Fruit fly (Drosophila melanogaster) whole organism, embryonic: ENCODE measurements around the gene rdhB.
A peak's percentile ranks its signal among the peaks of the same experiment; 100 is the strongest.

Experiments used
- Abd-B ChIP-seq: fragments of 200-800 bp; sonication (Bioruptor generic); optimal IDR thresholded peaks from 2 replicates; lab custom pipeline; 2018; ENCODE audit warnings: missing biosample characterization, mild to moderate bottlenecking, missing genetic modification characterization, moderate library complexity
- CG10462 ChIP-seq: fragments of 200-800 bp; sonication (Bioruptor generic); optimal IDR thresholded peaks from 2 replicates; lab custom pipeline; 2016; ENCODE audit warnings: missing biosample characterization, missing genetic modification characterization
- CG10543 ChIP-seq: fragments of 200-800 bp; sonication (Bioruptor generic); optimal IDR thresholded peaks from 3 replicates; lab custom pipeline; 2017; ENCODE audit warnings: missing biosample characterization, mild to moderate bottlenecking, missing genetic modification characterization, moderate library complexity
- CG11695 ChIP-seq: fragments of 200-800 bp; sonication (Bioruptor generic); IDR thresholded peaks from 3 replicates; pipeline ENCODE4 v1.3.6; 2022; ENCODE audit warnings: missing biosample characterization, missing genetic modification characterization
- CG14667 ChIP-seq: fragments of 200-800 bp; sonication (Bioruptor generic); IDR thresholded peaks from 2 replicates; pipeline ENCODE4 v1.3.6; 2022; ENCODE audit warnings: missing biosample characterization, missing genetic modification characterization
- CG15696 ChIP-seq: fragments of 200-800 bp; sonication (Bioruptor generic); optimal IDR thresholded peaks from 2 replicates; lab custom pipeline; 2019; ENCODE audit warnings: missing biosample characterization, mild to moderate bottlenecking, missing genetic modification characterization, moderate library complexity
- CG1647 ChIP-seq: fragments of 200-800 bp; sonication (Bioruptor generic); optimal IDR thresholded peaks from 3 replicates; lab custom pipeline; 2016; ENCODE audit warnings: missing biosample characterization, missing genetic modification characterization
- CG17912 ChIP-seq: fragments of 200-800 bp; sonication (Bioruptor generic); optimal IDR thresholded peaks from 2 replicates; lab custom pipeline; 2018; ENCODE audit warnings: missing biosample characterization, mild to moderate bottlenecking, missing genetic modification characterization
- CG18599 ChIP-seq: fragments of 200-800 bp; sonication (Bioruptor generic); optimal IDR thresholded peaks from 3 replicates; lab custom pipeline; 2017; ENCODE audit warnings: missing biosample characterization, missing genetic modification characterization, mild to moderate bottlenecking, moderate library complexity, missing genetic modification reagents
- CG2199 ChIP-seq: fragments of 200-800 bp; sonication (Bioruptor generic); IDR thresholded peaks from 3 replicates; pipeline ENCODE4 v1.3.6; 2022; ENCODE audit warnings: missing biosample characterization, missing genetic modification characterization
- CG30020 ChIP-seq: fragments of 200-800 bp; optimal IDR thresholded peaks from 2 replicates; lab custom pipeline; 2019; ENCODE audit warnings: missing biosample characterization, mild to moderate bottlenecking, missing genetic modification characterization, moderate library complexity
- CG31365 ChIP-seq: fragments of 200-800 bp; sonication (Bioruptor generic); optimal IDR thresholded peaks from 2 replicates; lab custom pipeline; 2018; ENCODE audit warnings: missing biosample characterization, mild to moderate bottlenecking, missing genetic modification characterization
- CG31441 ChIP-seq: fragments of 200-800 bp; sonication (Bioruptor generic); IDR thresholded peaks from 2 replicates; pipeline ENCODE4 v1.3.6; 2022; ENCODE audit warnings: missing biosample characterization, missing genetic modification characterization
- CG32532 ChIP-seq: fragments of 200-800 bp; sonication (Bioruptor generic); IDR thresholded peaks from 2 replicates; pipeline ENCODE4 v1.3.6; 2022; ENCODE audit warnings: missing biosample characterization, missing genetic modification characterization
- CG34224 ChIP-seq: fragments of 200-800 bp; sonication (Bioruptor generic); IDR thresholded peaks from 3 replicates; pipeline ENCODE4 v1.3.6; 2022; ENCODE audit warnings: missing biosample characterization, missing genetic modification characterization; ENCODE audit not compliant: partially characterized antibody
- CG4360 ChIP-seq: fragments of 200-800 bp; sonication (Bioruptor generic); IDR thresholded peaks from 2 replicates; pipeline ENCODE4 v1.3.6; 2022; ENCODE audit warnings: missing biosample characterization, missing genetic modification characterization
- CG6791 ChIP-seq: fragments of 200-800 bp; sonication (Bioruptor generic); IDR thresholded peaks from 3 replicates; pipeline ENCODE4 v1.3.6; 2022; ENCODE audit warnings: missing biosample characterization, missing genetic modification characterization; ENCODE audit not compliant: partially characterized antibody
- CG7372 ChIP-seq: fragments of 200-800 bp; sonication (Bioruptor generic); IDR thresholded peaks from 2 replicates; pipeline ENCODE4 v1.3.6; 2022; ENCODE audit warnings: missing biosample characterization, missing genetic modification characterization
- CG8765 ChIP-seq: fragments of 200-800 bp; sonication (Bioruptor generic); IDR thresholded peaks from 2 replicates; pipeline ENCODE4 v1.3.6; 2022; ENCODE audit warnings: missing biosample characterization, missing genetic modification characterization
- CG9215 ChIP-seq: fragments of 200-800 bp; sonication (Bioruptor generic); IDR thresholded peaks from 2 replicates; pipeline ENCODE4 v1.3.6; 2022; ENCODE audit warnings: missing biosample characterization, missing genetic modification characterization
- CHES-1-like ChIP-seq: fragments of 200-800 bp; sonication (Bioruptor generic); optimal IDR thresholded peaks from 2 replicates; lab custom pipeline; 2016; ENCODE audit warnings: missing biosample characterization, missing genetic modification characterization
- CrebB ChIP-seq: fragments of 200-800 bp; sonication (Bioruptor generic); optimal IDR thresholded peaks from 3 replicates; lab custom pipeline; 2018; ENCODE audit warnings: missing biosample characterization, mild to moderate bottlenecking, missing genetic modification characterization
- Dp ChIP-seq: fragments of 200-800 bp; sonication (Bioruptor generic); optimal IDR thresholded peaks from 2 replicates; lab custom pipeline; 2018; ENCODE audit warnings: missing biosample characterization, mild to moderate bottlenecking, missing genetic modification characterization, moderate library complexity
- Fer2 ChIP-seq: fragments of 200-800 bp; sonication (Bioruptor generic); optimal IDR thresholded peaks from 2 replicates; lab custom pipeline; 2018; ENCODE audit warnings: missing biosample characterization, mild to moderate bottlenecking, missing genetic modification characterization, moderate library complexity
- Gsc ChIP-seq: fragments of 200-800 bp; sonication (Bioruptor generic); IDR thresholded peaks from 2 replicates; pipeline ENCODE4 v1.3.6; 2022; ENCODE audit warnings: missing biosample characterization, missing genetic modification characterization
- H15 ChIP-seq: fragments of 200-800 bp; sonication (Bioruptor generic); IDR thresholded peaks from 3 replicates; pipeline ENCODE4 v1.3.6; 2022; ENCODE audit warnings: missing biosample characterization, missing genetic modification characterization
- Hmr ChIP-seq: fragments of 200-800 bp; sonication (Bioruptor generic); optimal IDR thresholded peaks from 3 replicates; lab custom pipeline; 2017; ENCODE audit warnings: mild to moderate bottlenecking, missing biosample characterization, missing genetic modification reagents, missing genetic modification characterization
- Lpt ChIP-seq: fragments of >200 bp; optimal IDR thresholded peaks from 2 replicates; lab custom pipeline; 2018; ENCODE audit warnings: missing biosample characterization, missing genetic modification characterization
- Poxn ChIP-seq: fragments of 200-800 bp; sonication (Bioruptor generic); IDR thresholded peaks from 2 replicates; pipeline ENCODE4 v1.3.6; 2022; ENCODE audit warnings: missing biosample characterization, missing genetic modification characterization
- Sox102F ChIP-seq: fragments of 200-800 bp; sonication (Bioruptor generic); optimal IDR thresholded peaks from 2 replicates; lab custom pipeline; 2018; ENCODE audit warnings: missing biosample characterization, mild to moderate bottlenecking, missing genetic modification characterization, moderate library complexity
- Xbp1 ChIP-seq: fragments of 200-800 bp; sonication (Bioruptor generic); optimal IDR thresholded peaks from 3 replicates; lab custom pipeline; 2016; ENCODE audit warnings: missing biosample characterization, mild to moderate bottlenecking, missing genetic modification characterization
- al ChIP-seq: fragments of 200-800 bp; sonication (Bioruptor generic); IDR thresholded peaks from 2 replicates; pipeline ENCODE4 v1.3.6; 2022; ENCODE audit warnings: missing biosample characterization, missing genetic modification characterization
- ato ChIP-seq: fragments of 200-800 bp; sonication (Bioruptor generic); IDR thresholded peaks from 2 replicates; pipeline ENCODE4 v1.3.6; 2022; ENCODE audit warnings: missing biosample characterization, missing genetic modification characterization; ENCODE audit not compliant: partially characterized antibody
- bigmax ChIP-seq: fragments of 200-800 bp; sonication (Bioruptor generic); optimal IDR thresholded peaks from 2 replicates; lab custom pipeline; 2018; ENCODE audit warnings: missing biosample characterization, mild to moderate bottlenecking, missing genetic modification characterization
- crp ChIP-seq, 2 experiments: fragments of 200-800 bp; sonication (Bioruptor generic); optimal IDR thresholded peaks; 2 replicates in 1 of 2; 3 replicates in 1 of 2; lab custom pipeline; 2017; ENCODE audit warnings: missing biosample characterization in 2 of 2, missing genetic modification characterization in 2 of 2, mild to moderate bottlenecking in 1 of 2, moderate library complexity in 1 of 2
- fd96Cb ChIP-seq: fragments of 200-800 bp; sonication (Bioruptor generic); optimal IDR thresholded peaks from 2 replicates; lab custom pipeline; 2018; ENCODE audit warnings: missing biosample characterization, mild to moderate bottlenecking, missing genetic modification characterization, moderate library complexity
- her ChIP-seq: fragments of 200-800 bp; sonication (Bioruptor generic); optimal IDR thresholded peaks from 2 replicates; lab custom pipeline; 2016; ENCODE audit warnings: missing biosample characterization, missing genetic modification characterization
- klu ChIP-seq: fragments of 200-800 bp; sonication (Bioruptor generic); IDR thresholded peaks from 2 replicates; pipeline ENCODE4 v1.3.6; 2022; ENCODE audit warnings: missing biosample characterization, missing genetic modification characterization
- kni ChIP-seq: fragments of 200-800 bp; sonication (Bioruptor generic); optimal IDR thresholded peaks from 3 replicates; lab custom pipeline; 2017; ENCODE audit warnings: mild to moderate bottlenecking, missing biosample characterization, missing genetic modification reagents, missing genetic modification characterization
- knrl ChIP-seq: fragments of 200-800 bp; sonication (Bioruptor generic); IDR thresholded peaks from 3 replicates; pipeline ENCODE4 v1.3.6; 2022; ENCODE audit warnings: missing biosample characterization, missing genetic modification characterization; ENCODE audit not compliant: partially characterized antibody
- prd ChIP-seq, 3 experiments: fragments of >200 bp in 2 of 3; fragments of 200-800 bp in 1 of 3; sonication (Bioruptor generic) in 1 of 3; optimal IDR thresholded peaks in 2 of 3; IDR thresholded peaks in 1 of 3; 2 replicates in 2 of 3; 3 replicates in 1 of 3; pipeline versions ENCODE4 v1.3.6 to Lab custom; 2017 to 2022; ENCODE audit warnings: missing biosample characterization in 1 of 3, missing genetic modification characterization in 1 of 3
- ro ChIP-seq: fragments of 200-800 bp; sonication (Bioruptor generic); IDR thresholded peaks from 2 replicates; pipeline ENCODE4 v1.3.6; 2022; ENCODE audit warnings: missing biosample characterization, missing genetic modification characterization
- sd ChIP-seq: fragments of 200-800 bp; sonication (Bioruptor generic); optimal IDR thresholded peaks from 3 replicates; lab custom pipeline; 2018; ENCODE audit warnings: missing biosample characterization, mild to moderate bottlenecking, missing genetic modification characterization, moderate library complexity
- sens-2 ChIP-seq: fragments of 200-800 bp; sonication (Bioruptor generic); IDR thresholded peaks from 2 replicates; pipeline ENCODE4 v1.3.6; 2022; ENCODE audit warnings: missing biosample characterization, missing genetic modification characterization
- stc ChIP-seq: fragments of 200-800 bp; sonication (Bioruptor generic); IDR thresholded peaks from 2 replicates; pipeline ENCODE4 v1.3.6; 2022; ENCODE audit warnings: missing biosample characterization, missing genetic modification characterization
- tgo ChIP-seq: fragments of 200-800 bp; sonication (Bioruptor generic); IDR thresholded peaks from 3 replicates; pipeline ENCODE4 v1.3.6; 2022; ENCODE audit warnings: missing biosample characterization, missing genetic modification characterization
- zen ChIP-seq: fragments of 200-800 bp; sonication (Bioruptor generic); optimal IDR thresholded peaks from 3 replicates; lab custom pipeline; 2018; ENCODE audit warnings: missing biosample characterization, mild to moderate bottlenecking, missing genetic modification characterization, moderate library complexity

Gene rdhB

dm6 chr3R:22356464-22357410, 5.2 kb downstream of the rdhB start, which contains the start of gene Sar1 (continued):
- TF ChIP-seq Poxn (GFP tag; lab: Robert Waterston, UW) (no peak), CG31441 (no peak), Lpt (no peak), CG10462 (GFP tag; lab: Kevin White, UChicago) (no peak), Xbp1 (GFP tag; lab: Kevin White, UChicago) (peak; percentile 46), CG31365 (tag; lab: Kevin White, UChicago) (no peak), CG4360 (no peak), CG30020 (peak; percentile 13), tgo (GFP tag; lab: Robert Waterston, UW) (no peak), Abd-B (peak; percentile 42), her (no peak), stc (GFP tag; lab: Robert Waterston, UW) (no peak), sd (tag; lab: Kevin White, UChicago) (peak; percentile 4), sens-2 (no peak), ro (no peak), prd (optimal IDR thresholded peaks at IDR 0.05; lab: Kevin White, UChicago) (no peak), prd (GFP tag; IDR thresholded peaks at IDR 0.05; lab: Robert Waterston, UW) (no peak; the same call in 2 of the 3 replicates), CG6791 (GFP tag; lab: Robert Waterston, UW) (peak; percentile 95), CG10543 (GFP tag; lab: Kevin White, UChicago) (peak; percentile 48), CG15696 (tag; lab: Kevin White, UChicago) (no peak), knrl (GFP tag; lab: Robert Waterston, UW) (peak; percentile 95), ato (GFP tag; lab: Robert Waterston, UW) (peak; percentile 88), klu (GFP tag; lab: Robert Waterston, UW) (no peak), Gsc (GFP tag; lab: Robert Waterston, UW) (no peak), CG17912 (GFP tag; lab: Kevin White, UChicago) (peak; percentile 55), Hmr (GFP tag; lab: Kevin White, UChicago) (peak; percentile 86), bigmax (no peak), CG2199 (GFP tag; lab: Robert Waterston, UW) (no peak), CG7372 (GFP tag; lab: Robert Waterston, UW) (no peak), kni (GFP tag; lab: Kevin White, UChicago) (peak; percentile 3), CG9215 (GFP tag; lab: Robert Waterston, UW) (no peak), CG18599 (GFP tag; lab: Kevin White, UChicago) (peak; percentile 24), CG32532 (GFP tag; lab: Robert Waterston, UW) (0 out of 2 replicates have a peak, but pooled peaks have one; percentile 9), CrebB (tag; lab: Kevin White, UChicago) (peak; percentile 22), CG1647 (no peak), fd96Cb (no peak), CHES-1-like (peak; percentile 62), zen (peak; percentile 74), Dp (GFP tag; lab: Kevin White, UChicago) (peak; percentile 100), H15 (GFP tag; lab: Robert Waterston, UW) (no peak), CG11695 (GFP tag; lab: Robert Waterston, UW) (0 out of 3 replicates have a peak, but pooled peaks have one; percentile 7), crp (GFP tag; optimal IDR thresholded peaks at IDR 0.05; lab: Kevin White, UChicago) (peak in 1 of 2 experiments; percentile 26), Sox102F (no peak), al (GFP tag; lab: Robert Waterston, UW) (0 out of 2 replicates have a peak, but pooled peaks have one; percentile 22), CG34224 (GFP tag; lab: Robert Waterston, UW) (peak; percentile 88), CG8765 (GFP tag; lab: Robert Waterston, UW) (peak; percentile 33; the same call in 1 of the 2 replicates), CG14667 (GFP tag; lab: Robert Waterston, UW) (no peak), Fer2 (tag; lab: Kevin White, UChicago) (no peak)
